Worm (Caenorhabditis elegans) whole organism, young adult: Measurements from ENCODE around the gene grd-1.

ENCODE experiments used
- B0035.1 ChIP-seq: sonication (generic microtip); optimal IDR thresholded peaks from 2 replicates; lab custom pipeline; 2016; ENCODE audit warnings: missing genetic modification characterization, mild to moderate bottlenecking, missing compliant biosample characterization, missing genotype, missing genetic modification reagents
- B0336.3 ChIP-seq: fragments of 200-800 bp; sonication (Bioruptor generic); IDR thresholded peaks from 2 replicates; pipeline ENCODE4 v1.3.6; 2022; ENCODE audit warnings: missing genetic modification characterization, missing compliant biosample characterization
- D2030.7 ChIP-seq: fragments of 200-800 bp; sonication (Bioruptor generic); IDR thresholded peaks from 2 replicates; pipeline ENCODE4 v1.3.6; 2022; ENCODE audit warnings: missing genetic modification reagents, missing genetic modification characterization, missing compliant biosample characterization
- F22D6.2 ChIP-seq: sonication (generic microtip); optimal IDR thresholded peaks from 2 replicates; lab custom pipeline; 2016; ENCODE audit warnings: mild to moderate bottlenecking, missing genetic modification characterization, missing compliant biosample characterization
- F23B12.7 ChIP-seq: sonication (generic microtip); optimal IDR thresholded peaks from 2 replicates; lab custom pipeline; 2017; ENCODE audit warnings: missing genetic modification characterization, mild to moderate bottlenecking, missing compliant biosample characterization, antibody characterized with exemption, moderate library complexity; ENCODE audit not compliant: insufficient read depth
- F33H1.4 ChIP-seq: fragments of 200-800 bp; sonication (Bioruptor generic); IDR thresholded peaks from 2 replicates; pipeline ENCODE4 v1.3.6; 2022; ENCODE audit warnings: missing genetic modification reagents, missing genetic modification characterization, missing compliant biosample characterization
- F37B4.10 ChIP-seq: fragments of 200-800 bp; sonication (Bioruptor generic); IDR thresholded peaks from 2 replicates; pipeline ENCODE4 v1.3.6; 2022; ENCODE audit warnings: missing genetic modification characterization, missing compliant biosample characterization
- F39B2.1 ChIP-seq: fragments of 200-800 bp; sonication (Bioruptor generic); IDR thresholded peaks from 2 replicates; pipeline ENCODE4 v1.3.6; 2022; ENCODE audit warnings: missing genetic modification reagents, missing genetic modification characterization, missing compliant biosample characterization
- F55B11.4 ChIP-seq: sonication (generic microtip); optimal IDR thresholded peaks from 2 replicates; lab custom pipeline; 2016; ENCODE audit warnings: missing compliant biosample characterization, missing genetic modification characterization, borderline replicate concordance; ENCODE audit not compliant: insufficient read depth
- F57A8.1 ChIP-seq: fragments of 200-800 bp; sonication (Bioruptor generic); optimal IDR thresholded peaks from 2 replicates; lab custom pipeline; 2018; ENCODE audit warnings: mild to moderate bottlenecking, missing genetic modification characterization, moderate library complexity, missing compliant biosample characterization
- K12H6.12 ChIP-seq: fragments of 200-800 bp; sonication (Bioruptor generic); optimal IDR thresholded peaks from 2 replicates; lab custom pipeline; 2018; ENCODE audit warnings: mild to moderate bottlenecking, missing genetic modification characterization, missing compliant biosample characterization
- Y53F4B.3 ChIP-seq: fragments of 200-800 bp; sonication (Bioruptor generic); IDR thresholded peaks from 2 replicates; pipeline ENCODE4 v1.3.6; 2022; ENCODE audit warnings: missing genetic modification reagents, missing genetic modification characterization, missing compliant biosample characterization
- Y67H2A.10 ChIP-seq: fragments of 200-800 bp; sonication (Bioruptor generic); conservative IDR thresholded peaks from 2 replicates; pipeline ENCODE4 v1.3.6; 2022; ENCODE audit warnings: missing genetic modification reagents, missing genetic modification characterization, missing compliant biosample characterization
- Y79H2A.3 ChIP-seq: fragments of 200-800 bp; sonication (Bioruptor generic); conservative IDR thresholded peaks from 2 replicates; pipeline ENCODE4 v1.3.6; 2022; ENCODE audit warnings: missing genetic modification reagents, missing genetic modification characterization, missing compliant biosample characterization
- atf-7 ChIP-seq: sonication (generic microtip); optimal IDR thresholded peaks from 2 replicates; lab custom pipeline; 2017; ENCODE audit warnings: mild to moderate bottlenecking, missing genetic modification characterization, missing compliant biosample characterization
- attf-6 ChIP-seq: fragments of 200-800 bp; sonication (Bioruptor generic); IDR thresholded peaks from 2 replicates; pipeline ENCODE4 v1.3.6; 2022; ENCODE audit warnings: missing genetic modification reagents, missing genetic modification characterization, missing compliant biosample characterization
- cebp-1 ChIP-seq, 2 experiments: fragments of 200-800 bp in 1 of 2; sonication (Bioruptor generic) in 1 of 2; sonication (generic microtip) in 1 of 2; IDR thresholded peaks in 1 of 2; optimal IDR thresholded peaks in 1 of 2; 2 replicates each; pipeline versions ENCODE4 v1.3.6 to Lab custom; 2017 to 2022; ENCODE audit warnings: missing compliant biosample characterization in 2 of 2, missing genetic modification characterization in 2 of 2, mild to moderate bottlenecking in 1 of 2, missing genetic modification reagents in 1 of 2, moderate library complexity in 1 of 2
- ceh-79 ChIP-seq: sonication (generic microtip); optimal IDR thresholded peaks from 2 replicates; lab custom pipeline; 2017; ENCODE audit warnings: mild to moderate bottlenecking, missing genetic modification characterization, missing compliant biosample characterization
- chd-7 ChIP-seq: sonication (generic microtip); optimal IDR thresholded peaks from 2 replicates; lab custom pipeline; 2016; ENCODE audit warnings: mild to moderate bottlenecking, missing genetic modification characterization, moderate library complexity, missing compliant biosample characterization
- die-1 ChIP-seq: sonication (generic microtip); optimal IDR thresholded peaks from 2 replicates; lab custom pipeline; 2016; ENCODE audit warnings: missing genotype, mild to moderate bottlenecking, missing genetic modification characterization, missing compliant biosample characterization
- dox-1 ChIP-seq: fragments of 200-800 bp; sonication (Bioruptor generic); IDR thresholded peaks from 2 replicates; pipeline ENCODE4 v1.3.6; 2022; ENCODE audit warnings: missing genetic modification reagents, missing genetic modification characterization, missing compliant biosample characterization
- egrh-3 ChIP-seq: fragments of 200-800 bp; sonication (Bioruptor generic); IDR thresholded peaks from 2 replicates; pipeline ENCODE4 v1.3.6; 2022; ENCODE audit warnings: missing genetic modification reagents, missing genetic modification characterization, missing compliant biosample characterization
- ekl-4 ChIP-seq: fragments of 200-800 bp; sonication (Bioruptor generic); IDR thresholded peaks from 2 replicates; pipeline ENCODE4 v1.3.6; 2022; ENCODE audit warnings: missing genetic modification reagents, missing genetic modification characterization, missing compliant biosample characterization
- fkh-3 ChIP-seq: sonication (generic microtip); optimal IDR thresholded peaks from 2 replicates; lab custom pipeline; 2016; ENCODE audit warnings: mild to moderate bottlenecking, missing genetic modification characterization, missing compliant biosample characterization
- lag-1 ChIP-seq: fragments of 200-800 bp; sonication (Bioruptor generic); IDR thresholded peaks from 2 replicates; pipeline ENCODE4 v1.3.6; 2022; ENCODE audit warnings: missing genetic modification reagents, missing genetic modification characterization, missing compliant biosample characterization
- let-526 ChIP-seq: fragments of 200-800 bp; sonication (Bioruptor generic); IDR thresholded peaks from 2 replicates; pipeline ENCODE4 v1.3.6; 2022; ENCODE audit warnings: missing genetic modification reagents, missing genetic modification characterization, missing compliant biosample characterization
- let-607 ChIP-seq, 2 experiments: fragments of 200-800 bp in 1 of 2; sonication (Bioruptor generic) in 1 of 2; sonication (generic microtip) in 1 of 2; optimal IDR thresholded peaks; 2 replicates each; lab custom pipeline; 2016 to 2018; ENCODE audit warnings: mild to moderate bottlenecking in 2 of 2, missing compliant biosample characterization in 2 of 2, missing genetic modification characterization in 2 of 2, moderate library complexity in 2 of 2, missing genotype in 1 of 2
- madf-10 ChIP-seq: sonication (generic microtip); optimal IDR thresholded peaks from 2 replicates; lab custom pipeline; 2016; ENCODE audit warnings: mild to moderate bottlenecking, missing genetic modification characterization, missing compliant biosample characterization
- madf-6 ChIP-seq: fragments of 200-800 bp; sonication (Bioruptor generic); IDR thresholded peaks from 2 replicates; pipeline ENCODE4 v1.3.6; 2022; ENCODE audit warnings: missing genetic modification reagents, missing genetic modification characterization, missing compliant biosample characterization
- madf-8 ChIP-seq: fragments of 200-800 bp; sonication (Bioruptor generic); conservative IDR thresholded peaks from 2 replicates; pipeline ENCODE4 v1.3.6; 2022; ENCODE audit warnings: missing genetic modification reagents, missing genetic modification characterization, missing compliant biosample characterization
- mcd-1 ChIP-seq: fragments of 200-800 bp; sonication (Bioruptor generic); IDR thresholded peaks from 2 replicates; pipeline ENCODE4 v1.3.6; 2022; ENCODE audit warnings: missing genetic modification reagents, missing genetic modification characterization, missing compliant biosample characterization
- mel-28 ChIP-seq: sonication (generic microtip); optimal IDR thresholded peaks from 2 replicates; lab custom pipeline; 2016; ENCODE audit warnings: borderline replicate concordance, mild to moderate bottlenecking, missing genetic modification characterization, missing compliant biosample characterization
- mes-4 ChIP-seq: sonication (generic microtip); optimal IDR thresholded peaks from 2 replicates; lab custom pipeline; 2016; ENCODE audit warnings: missing genotype, missing genetic modification characterization, missing compliant biosample characterization
- mxl-1 ChIP-seq: sonication (generic microtip); optimal IDR thresholded peaks from 2 replicates; lab custom pipeline; 2016; ENCODE audit warnings: missing genetic modification characterization, missing compliant biosample characterization
- nfya-2 ChIP-seq: fragments of 200-800 bp; sonication (Bioruptor generic); IDR thresholded peaks from 2 replicates; pipeline ENCODE4 v1.3.6; 2022; ENCODE audit warnings: missing genetic modification reagents, missing genetic modification characterization, missing compliant biosample characterization
- nhr-90 ChIP-seq: sonication (generic microtip); optimal IDR thresholded peaks from 2 replicates; lab custom pipeline; 2016; ENCODE audit warnings: missing genotype, mild to moderate bottlenecking, missing genetic modification characterization, missing compliant biosample characterization
- pbrm-1 ChIP-seq: fragments of 200-800 bp; sonication (Bioruptor generic); IDR thresholded peaks from 2 replicates; pipeline ENCODE4 v1.3.6; 2022; ENCODE audit warnings: missing genetic modification reagents, missing genetic modification characterization, missing compliant biosample characterization
- sdz-38 ChIP-seq: sonication (generic microtip); optimal IDR thresholded peaks from 2 replicates; lab custom pipeline; 2016; ENCODE audit warnings: missing genotype, missing genetic modification characterization, missing compliant biosample characterization
- sea-2 ChIP-seq: fragments of 200-800 bp; sonication (Bioruptor generic); IDR thresholded peaks from 2 replicates; pipeline ENCODE4 v1.3.6; 2022; ENCODE audit warnings: missing genetic modification characterization, missing compliant biosample characterization
- snpc-3.4 ChIP-seq: sonication (generic microtip); optimal IDR thresholded peaks from 2 replicates; lab custom pipeline; 2017; ENCODE audit warnings: missing genetic modification characterization, mild to moderate bottlenecking, missing compliant biosample characterization, antibody characterized with exemption, moderate library complexity, missing genotype, missing genetic modification reagents
- somi-1 ChIP-seq: fragments of 200-800 bp; sonication (Bioruptor generic); optimal IDR thresholded peaks from 2 replicates; lab custom pipeline; 2018; ENCODE audit warnings: mild to moderate bottlenecking, missing genetic modification characterization, missing compliant biosample characterization
- sptf-2 ChIP-seq: fragments of 200-800 bp; sonication (Bioruptor generic); optimal IDR thresholded peaks from 2 replicates; lab custom pipeline; 2018; ENCODE audit warnings: mild to moderate bottlenecking, missing genetic modification characterization, missing compliant biosample characterization
- tbp1 ChIP-seq: fragments of 200-800 bp; sonication (Bioruptor generic); optimal IDR thresholded peaks from 2 replicates; lab custom pipeline; 2018; ENCODE audit warnings: mild to moderate bottlenecking, missing genetic modification characterization, missing compliant biosample characterization
- tbx-9 ChIP-seq: sonication (generic microtip); optimal IDR thresholded peaks from 2 replicates; lab custom pipeline; 2016; ENCODE audit warnings: borderline replicate concordance, missing genetic modification characterization, inconsistent platforms, missing compliant biosample characterization
- xnd-1 ChIP-seq: sonication (generic microtip); optimal IDR thresholded peaks from 2 replicates; lab custom pipeline; 2016; ENCODE audit warnings: missing genotype, missing genetic modification reagents, missing genetic modification characterization, missing compliant biosample characterization
- zim-3 ChIP-seq: sonication (generic microtip); optimal IDR thresholded peaks from 2 replicates; lab custom pipeline; 2017; ENCODE audit warnings: mild to moderate bottlenecking, missing genetic modification characterization, moderate library complexity, missing compliant biosample characterization
- ztf-6 ChIP-seq: fragments of 200-800 bp; sonication (Bioruptor generic); IDR thresholded peaks from 2 replicates; pipeline ENCODE4 v1.3.6; 2022; ENCODE audit warnings: missing genetic modification reagents, missing genetic modification characterization, missing compliant biosample characterization

grd-1 gene

DNA sequence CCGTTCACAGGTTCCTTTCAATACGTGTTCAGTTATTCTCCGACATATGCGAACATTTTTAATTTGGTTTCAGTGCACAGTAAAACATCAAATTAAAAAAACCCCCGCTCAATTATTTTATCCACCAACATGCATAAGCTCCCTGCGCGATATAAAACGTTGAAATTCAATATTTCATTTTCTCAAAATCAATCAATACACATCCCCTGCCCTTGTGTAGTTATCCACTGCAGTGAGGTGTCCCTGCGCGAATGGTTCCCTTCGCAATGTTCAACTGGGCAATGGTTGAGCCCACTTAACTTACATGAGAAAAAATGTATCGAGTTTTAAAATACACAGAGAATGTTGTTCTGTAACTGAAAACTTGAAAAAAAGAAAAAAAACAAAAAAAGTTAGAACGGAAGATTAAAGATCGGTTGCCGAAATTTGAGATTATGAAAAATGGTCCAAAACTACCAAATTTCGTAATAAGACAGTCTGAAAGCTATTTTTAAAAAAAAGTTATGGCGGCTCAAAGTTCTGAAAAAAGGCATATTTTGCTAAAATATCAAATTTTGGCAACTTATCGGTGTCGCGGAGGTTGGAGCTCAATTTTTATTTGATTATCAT, 15.2 kb upstream of the grd-1 start (continued):
- TF ChIP-seq dox-1 (peak; percentile 99), zim-3 (tag; lab: Kevin White, UChicago) (peak; percentile 95), ceh-79 (tag; lab: Kevin White, UChicago) (peak; percentile 89), nhr-90 (peak; percentile 95), D2030.7 (GFP tag; lab: Robert Waterston, UW) (no peak), F33H1.4 (peak; percentile 53), pbrm-1 (GFP tag; lab: Robert Waterston, UW) (peak; percentile 98), mcd-1 (GFP tag; lab: Robert Waterston, UW) (peak; percentile 93), fkh-3 (tag; lab: Kevin White, UChicago) (peak; percentile 69), F37B4.10 (GFP tag; lab: Robert Waterston, UW) (peak; percentile 97), madf-6 (no peak), let-607 (tag; optimal IDR thresholded peaks at IDR 0.05; lab: Kevin White, UChicago) (peak; percentile 61 to 96), sptf-2 (GFP tag; lab: Kevin White, UChicago) (peak; percentile 81), mxl-1 (tag; lab: Kevin White, UChicago) (peak; percentile 83), Y53F4B.3 (GFP tag; lab: Robert Waterston, UW) (no peak), madf-10 (tag; lab: Kevin White, UChicago) (peak; percentile 97), let-526 (GFP tag; lab: Robert Waterston, UW) (peak; percentile 93), F22D6.2 (tag; lab: Kevin White, UChicago) (peak; percentile 97), sea-2 (GFP tag; lab: Robert Waterston, UW) (peak; percentile 95), B0035.1 (peak; percentile 97), ekl-4 (peak; percentile 95), Y79H2A.3 (GFP tag; lab: Robert Waterston, UW) (no peak), die-1 (tag; lab: Kevin White, UChicago) (peak; percentile 74), F39B2.1 (GFP tag; lab: Robert Waterston, UW) (peak; percentile 46; the same call in 1 of the 2 replicates), tbx-9 (peak; percentile 55), sdz-38 (no peak), K12H6.12 (tag; lab: Kevin White, UChicago) (peak; percentile 99), F55B11.4 (no peak), egrh-3 (GFP tag; lab: Robert Waterston, UW) (no peak; the same call in none of the 2 replicates), F23B12.7 (tag; lab: Kevin White, UChicago) (peak; percentile 98), atf-7 (peak; percentile 99), mes-4 (tag; lab: Kevin White, UChicago) (no peak), snpc-3.4 (tag; lab: Kevin White, UChicago) (peak; percentile 60), cebp-1 (GFP tag; IDR thresholded peaks at IDR 0.05; lab: Robert Waterston, UW) (peak; percentile 80), cebp-1 (tag; optimal IDR thresholded peaks at IDR 0.05; lab: Kevin White, UChicago) (peak; percentile 98), lag-1 (GFP tag; lab: Robert Waterston, UW) (peak; percentile 98), Y67H2A.10 (GFP tag; lab: Robert Waterston, UW) (0 out of 2 replicates have a peak, but pooled peaks have one; percentile 20), tbp1 (GFP tag; lab: Kevin White, UChicago) (peak; percentile 82), mel-28 (tag; lab: Kevin White, UChicago) (peak; percentile 51), nfya-2 (GFP tag; lab: Robert Waterston, UW) (no peak), ztf-6 (peak; percentile 92), madf-8 (no peak), chd-7 (peak; percentile 99), F57A8.1 (GFP tag; lab: Kevin White, UChicago) (peak; percentile 96), xnd-1 (no peak), somi-1 (GFP tag; lab: Kevin White, UChicago) (peak; percentile 99), B0336.3 (peak; percentile 100), attf-6 (GFP tag; lab: Robert Waterston, UW) (0 out of 2 replicates have a peak, but pooled peaks have one; percentile 13)
